Fruit fly (Drosophila melanogaster) whole organism, adult: ENCODE measurements around the gene Shawn.

Experiments
- CG11617 ChIP-seq: fragments of 200-800 bp; sonication (Bioruptor generic); optimal IDR thresholded peaks from 2 replicates; lab custom pipeline; 2017; ENCODE audit warnings: mild to moderate bottlenecking, missing biosample characterization, missing genetic modification reagents, missing genetic modification characterization
- CG12768 ChIP-seq: fragments of 200-800 bp; sonication (Bioruptor generic); optimal IDR thresholded peaks from 2 replicates; lab custom pipeline; 2017; ENCODE audit warnings: missing biosample characterization, missing genetic modification characterization, mild to moderate bottlenecking, moderate library complexity, missing genetic modification reagents
- CG14711 ChIP-seq: fragments of 200-800 bp; sonication (Bioruptor generic); optimal IDR thresholded peaks from 2 replicates; lab custom pipeline; 2018; ENCODE audit warnings: missing biosample characterization, mild to moderate bottlenecking, missing genetic modification characterization, moderate library complexity
- CG1620 ChIP-seq: fragments of 200-800 bp; sonication (Bioruptor generic); optimal IDR thresholded peaks from 2 replicates; lab custom pipeline; 2016; ENCODE audit warnings: missing biosample characterization, missing genetic modification characterization
- CG33017 ChIP-seq: fragments of 200-800 bp; sonication (Bioruptor generic); optimal IDR thresholded peaks from 2 replicates; lab custom pipeline; 2018; ENCODE audit warnings: missing biosample characterization, mild to moderate bottlenecking, missing genetic modification characterization, moderate library complexity
- CG5204 ChIP-seq: fragments of 200-800 bp; sonication (Bioruptor generic); optimal IDR thresholded peaks from 2 replicates; lab custom pipeline; 2016; ENCODE audit warnings: missing biosample characterization, missing genetic modification characterization
- CG7045 ChIP-seq: fragments of 200-800 bp; sonication (Bioruptor generic); optimal IDR thresholded peaks from 2 replicates; lab custom pipeline; 2017; ENCODE audit warnings: missing biosample characterization, mild to moderate bottlenecking, missing genetic modification characterization
- CG7101 ChIP-seq: fragments of 200-800 bp; sonication (Bioruptor generic); optimal IDR thresholded peaks from 2 replicates; lab custom pipeline; 2018; ENCODE audit warnings: missing biosample characterization, mild to moderate bottlenecking, missing genetic modification characterization, moderate library complexity
- Clk ChIP-seq: fragments of 200-800 bp; sonication (Bioruptor generic); optimal IDR thresholded peaks from 2 replicates; lab custom pipeline; 2017; ENCODE audit warnings: missing biosample characterization, missing genetic modification characterization
- Crg-1 ChIP-seq: fragments of 200-800 bp; sonication (Bioruptor generic); optimal IDR thresholded peaks from 2 replicates; lab custom pipeline; 2016; ENCODE audit warnings: missing biosample characterization, missing genetic modification characterization
- Hr96 ChIP-seq: fragments of 200-800 bp; sonication (Bioruptor generic); optimal IDR thresholded peaks from 2 replicates; lab custom pipeline; 2016; ENCODE audit warnings: missing biosample characterization, missing genetic modification characterization
- Mnt ChIP-seq: fragments of 200-800 bp; sonication (Bioruptor generic); optimal IDR thresholded peaks from 2 replicates; lab custom pipeline; 2016; ENCODE audit warnings: missing biosample characterization, mild to moderate bottlenecking, missing genetic modification characterization
- bab1 ChIP-seq: fragments of 200-800 bp; sonication (Bioruptor generic); optimal IDR thresholded peaks from 3 replicates; lab custom pipeline; 2019; ENCODE audit warnings: missing biosample characterization, mild to moderate bottlenecking, missing genetic modification characterization, moderate library complexity
- cic ChIP-seq: fragments of 200-800 bp; sonication (Bioruptor generic); optimal IDR thresholded peaks from 2 replicates; lab custom pipeline; 2017; ENCODE audit warnings: missing biosample characterization, mild to moderate bottlenecking, missing genetic modification characterization, moderate library complexity
- cnc ChIP-seq, 2 experiments: fragments of >200 bp; optimal IDR thresholded peaks; 2 replicates each; lab custom pipeline; 2017
- kay ChIP-seq: fragments of 200-800 bp; sonication (Bioruptor generic); peaks from one replicate; lab custom pipeline; 2016; ENCODE audit warnings: missing biosample characterization, missing genetic modification characterization, borderline replicate concordance
- ovo ChIP-seq: fragments of 200-800 bp; sonication (Bioruptor generic); optimal IDR thresholded peaks from 2 replicates; lab custom pipeline; 2016; ENCODE audit warnings: missing biosample characterization, missing genetic modification characterization
- pad ChIP-seq: fragments of 200-800 bp; sonication (Bioruptor generic); optimal IDR thresholded peaks from 3 replicates; lab custom pipeline; 2017; ENCODE audit warnings: missing biosample characterization, missing genetic modification characterization, mild to moderate bottlenecking, moderate library complexity, missing genetic modification reagents
- tj ChIP-seq: fragments of 200-800 bp; sonication (Bioruptor generic); optimal IDR thresholded peaks from 3 replicates; lab custom pipeline; 2017; ENCODE audit warnings: missing biosample characterization, mild to moderate bottlenecking, missing genetic modification characterization, moderate library complexity
- toe ChIP-seq: fragments of 200-800 bp; sonication (Bioruptor generic); optimal IDR thresholded peaks from 2 replicates; lab custom pipeline; 2016; ENCODE audit warnings: missing biosample characterization, missing genetic modification characterization

The Shawn gene

dm6 chrX:19601644-19602043 lies 9.7 kb upstream of the Shawn start, which contains the start of gene CG14220:
Gene CG14220, minus strand, starts transcription at chrX:19601851.
- TF ChIP-seq Mnt (peak; percentile 57), CG1620 (GFP tag; lab: Kevin White, UChicago) (peak; percentile 8), CG33017 (tag; lab: Kevin White, UChicago) (no peak), CG14711 (tag; lab: Kevin White, UChicago) (peak; percentile 94), pad (GFP tag; lab: Kevin White, UChicago) (peak; percentile 11), CG12768 (GFP tag; lab: Kevin White, UChicago) (no peak), CG11617 (GFP tag; lab: Kevin White, UChicago) (no peak), ovo (peak; percentile 10), tj (GFP tag; lab: Kevin White, UChicago) (peak; percentile 42), bab1 (GFP tag; lab: Kevin White, UChicago) (peak; percentile 49), CG7101 (peak; percentile 36), cic (GFP tag; lab: Kevin White, UChicago) (peak; percentile 29), Clk (GFP tag; lab: Kevin White, UChicago) (no peak), Crg-1 (GFP tag; lab: Kevin White, UChicago) (peak; percentile 23), kay (no peak)

dm6 chrX:19602483-19602882 lies 8.8 kb upstream of the Shawn start:
- TF ChIP-seq CG33017 (tag; lab: Kevin White, UChicago) (no peak), CG7101 (no peak), ovo (no peak), CG7045 (GFP tag; lab: Kevin White, UChicago) (no peak), Clk (GFP tag; lab: Kevin White, UChicago) (no peak), tj (GFP tag; lab: Kevin White, UChicago) (no peak), kay (no peak), CG11617 (GFP tag; lab: Kevin White, UChicago) (no peak), bab1 (GFP tag; lab: Kevin White, UChicago) (no peak), Crg-1 (GFP tag; lab: Kevin White, UChicago) (no peak), cic (GFP tag; lab: Kevin White, UChicago) (no peak), CG5204 (GFP tag; lab: Kevin White, UChicago) (no peak), CG14711 (tag; lab: Kevin White, UChicago) (no peak), Hr96 (no peak), toe (no peak), Mnt (no peak), pad (GFP tag; lab: Kevin White, UChicago) (no peak), cnc (optimal IDR thresholded peaks at IDR 0.05; lab: Kevin White, UChicago) (no peak), CG1620 (GFP tag; lab: Kevin White, UChicago) (no peak), CG12768 (GFP tag; lab: Kevin White, UChicago) (no peak)

dm6 chrX:19603953-19604352 lies 7.4 kb upstream of the Shawn start:
- TF ChIP-seq CG7045 (GFP tag; lab: Kevin White, UChicago) (peak; percentile 14), cnc (optimal IDR thresholded peaks at IDR 0.05; lab: Kevin White, UChicago) (no peak), CG5204 (GFP tag; lab: Kevin White, UChicago) (peak; percentile 2)

- peak; percentile 44 for TF ChIP-seq CG7101
- peak; percentile 16 for TF ChIP-seq cic (GFP tag; lab: Kevin White, UChicago)
- no peak for TF ChIP-seq CG5204 (GFP tag; lab: Kevin White, UChicago)
- TF ChIP-seq Mnt: peak; percentile 59
- no peak for TF ChIP-seq kay
- TF ChIP-seq Clk (GFP tag; lab: Kevin White, UChicago): no peak
- peak; percentile 20 for TF ChIP-seq tj (GFP tag; lab: Kevin White, UChicago)
- peak; percentile 68 for TF ChIP-seq bab1 (GFP tag; lab: Kevin White, UChicago)
- peak; percentile 7 for TF ChIP-seq ovo
- TF ChIP-seq CG7045 (GFP tag; lab: Kevin White, UChicago): no peak
- TF ChIP-seq cnc (optimal IDR thresholded peaks at IDR 0.05; lab: Kevin White, UChicago): no peak
- no peak for TF ChIP-seq CG33017 (tag; lab: Kevin White, UChicago)
- TF ChIP-seq Hr96: no peak
- no peak for TF ChIP-seq pad (GFP tag; lab: Kevin White, UChicago)
- peak; percentile 16 for TF ChIP-seq Crg-1 (GFP tag; lab: Kevin White, UChicago)
- no peak for TF ChIP-seq CG11617 (GFP tag; lab: Kevin White, UChicago)
- TF ChIP-seq CG12768 (GFP tag; lab: Kevin White, UChicago): peak; percentile 17
- TF ChIP-seq CG14711 (tag; lab: Kevin White, UChicago): no peak
- TF ChIP-seq toe: no peak
- TF ChIP-seq CG1620 (GFP tag; lab: Kevin White, UChicago): peak; percentile 55
These were observed 6.3 kb upstream of the Shawn start, which contains the start of gene CG14207 for dm6 chrX:19604997-19605396. Gene CG14207, plus strand, starts transcription at chrX:19605199.

- TF ChIP-seq CG12768 (GFP tag; lab: Kevin White, UChicago) (no peak), CG14711 (tag; lab: Kevin White, UChicago) (no peak), Crg-1 (GFP tag; lab: Kevin White, UChicago) (no peak), Mnt (no peak), CG7045 (GFP tag; lab: Kevin White, UChicago) (no peak), tj (GFP tag; lab: Kevin White, UChicago) (no peak), pad (GFP tag; lab: Kevin White, UChicago) (peak; percentile 51), CG7101 (no peak), CG33017 (tag; lab: Kevin White, UChicago) (no peak), ovo (peak; percentile 96), Clk (GFP tag; lab: Kevin White, UChicago) (no peak), bab1 (GFP tag; lab: Kevin White, UChicago) (no peak), toe (no peak), Hr96 (no peak)
These were observed 5.4 kb upstream of the Shawn start for dm6 chrX:19605915-19606314.

dm6 chrX:19606558-19606957 lies 4.8 kb upstream of the Shawn start:
- TF ChIP-seq Clk (GFP tag; lab: Kevin White, UChicago) (no peak), CG12768 (GFP tag; lab: Kevin White, UChicago) (no peak), bab1 (GFP tag; lab: Kevin White, UChicago) (no peak)
